Worm (Caenorhabditis elegans) whole organism, midembryonic: ENCODE results near the gene Y43F8C.3.
A peak's percentile ranks its signal among the peaks of the same experiment; 100 is the strongest.

Experiments
- T22C8.4 ChIP-seq: fragments of 200-800 bp; sonication (Bioruptor generic); IDR thresholded peaks from 2 replicates; pipeline ENCODE4 v1.3.6; 2022; ENCODE audit warnings: missing genetic modification characterization, missing compliant biosample characterization
- cog-1 ChIP-seq: sonication (generic microtip); optimal IDR thresholded peaks from 2 replicates; lab custom pipeline; 2016; ENCODE audit warnings: missing genetic modification characterization, missing compliant biosample characterization
- flt-1 ChIP-seq: fragments of 200-800 bp; sonication (Bioruptor generic); IDR thresholded peaks from 2 replicates; pipeline ENCODE4 v1.3.6; 2022; ENCODE audit warnings: missing genetic modification characterization, missing compliant biosample characterization
- klf-2 ChIP-seq: fragments of 200-800 bp; sonication (Bioruptor generic); conservative IDR thresholded peaks from 2 replicates; pipeline ENCODE4 v1.3.6; 2022; ENCODE audit warnings: missing genetic modification reagents, missing genetic modification characterization, missing compliant biosample characterization
- med-1 ChIP-seq: sonication (generic microtip); optimal IDR thresholded peaks from 2 replicates; lab custom pipeline; 2017; ENCODE audit warnings: missing genetic modification characterization, mild to moderate bottlenecking, missing compliant biosample characterization, antibody characterized with exemption, missing genetic modification reagents; ENCODE audit not compliant: insufficient read depth
- ref-1 ChIP-seq: fragments of 200-800 bp; sonication (Bioruptor generic); conservative IDR thresholded peaks from 2 replicates; pipeline ENCODE4 v1.3.6; 2022; ENCODE audit warnings: missing genetic modification reagents, missing genetic modification characterization, missing compliant biosample characterization
- tab-1 ChIP-seq: fragments of 200-800 bp; sonication (Bioruptor generic); IDR thresholded peaks from 2 replicates; pipeline ENCODE4 v1.3.6; 2022; ENCODE audit warnings: missing genetic modification characterization, missing compliant biosample characterization
- ztf-23 ChIP-seq: fragments of 200-800 bp; sonication (Bioruptor generic); IDR thresholded peaks from 2 replicates; pipeline ENCODE4 v1.3.6; 2022; ENCODE audit warnings: missing genetic modification reagents, missing genetic modification characterization, missing compliant biosample characterization
- ztf-29 ChIP-seq: fragments of 200-800 bp; sonication (Bioruptor generic); IDR thresholded peaks from 2 replicates; pipeline ENCODE4 v1.3.6; 2022; ENCODE audit warnings: missing genetic modification reagents, missing genetic modification characterization, missing compliant biosample characterization

Y43F8C.3 gene

ce11 chrV:19643015-19643414 is 20.6 kb upstream of the Y43F8C.3 start:
- TF ChIP-seq flt-1 (GFP tag; lab: Robert Waterston, UW) (peak; percentile 99), ztf-29 (GFP tag; lab: Robert Waterston, UW) (peak; percentile 98), cog-1 (tag; lab: Kevin White, UChicago) (peak; percentile 100), tab-1 (GFP tag; lab: Robert Waterston, UW) (peak; percentile 99), ref-1 (GFP tag; lab: Robert Waterston, UW) (peak; percentile 99), klf-2 (GFP tag; lab: Robert Waterston, UW) (peak; percentile 97), med-1 (GFP tag; lab: Kevin White, UChicago) (peak; percentile 94), T22C8.4 (GFP tag; lab: Robert Waterston, UW) (peak; percentile 97), ztf-23 (GFP tag; lab: Robert Waterston, UW) (peak; percentile 98)

ce11 chrV:19640808-19641207 is 18.4 kb upstream of the Y43F8C.3 start, which contains the start of gene Y43F8C.6:
TSS of gene Y43F8C.6 (minus strand) at chrV:19640908.
- TF ChIP-seq ztf-29 (GFP tag; lab: Robert Waterston, UW): no peak
- TF ChIP-seq flt-1 (GFP tag; lab: Robert Waterston, UW): no peak
- TF ChIP-seq cog-1 (tag; lab: Kevin White, UChicago): no peak
- TF ChIP-seq ref-1 (GFP tag; lab: Robert Waterston, UW): no peak
- no peak for TF ChIP-seq tab-1 (GFP tag; lab: Robert Waterston, UW)
- TF ChIP-seq med-1 (GFP tag; lab: Kevin White, UChicago): no peak
- TF ChIP-seq klf-2 (GFP tag; lab: Robert Waterston, UW): no peak
- TF ChIP-seq T22C8.4 (GFP tag; lab: Robert Waterston, UW): no peak

ce11 chrV:19637890-19638289 is 15.5 kb upstream of the Y43F8C.3 start:
- TF ChIP-seq flt-1 (GFP tag; lab: Robert Waterston, UW) (no peak), ztf-23 (GFP tag; lab: Robert Waterston, UW) (no peak)

ce11 chrV:19636194-19636584 is 13.8 kb upstream of the Y43F8C.3 start:
- no peak for TF ChIP-seq ztf-23 (GFP tag; lab: Robert Waterston, UW)
- TF ChIP-seq med-1 (GFP tag; lab: Kevin White, UChicago): no peak
- no peak for TF ChIP-seq cog-1 (tag; lab: Kevin White, UChicago)
- TF ChIP-seq T22C8.4 (GFP tag; lab: Robert Waterston, UW): no peak
- TF ChIP-seq tab-1 (GFP tag; lab: Robert Waterston, UW): no peak
- TF ChIP-seq klf-2 (GFP tag; lab: Robert Waterston, UW): no peak
- no peak for TF ChIP-seq flt-1 (GFP tag; lab: Robert Waterston, UW)
- TF ChIP-seq ref-1 (GFP tag; lab: Robert Waterston, UW): no peak
- TF ChIP-seq ztf-29 (GFP tag; lab: Robert Waterston, UW): no peak

- TF ChIP-seq T22C8.4 (GFP tag; lab: Robert Waterston, UW): peak; percentile 98
Measured at ce11 chrV:19635525-19636193, 13.2 kb upstream of the Y43F8C.3 start.

ce11 chrV:19634197-19634596 is 11.8 kb upstream of the Y43F8C.3 start:
- TF ChIP-seq ztf-23 (GFP tag; lab: Robert Waterston, UW) (no peak), klf-2 (GFP tag; lab: Robert Waterston, UW) (no peak), tab-1 (GFP tag; lab: Robert Waterston, UW) (no peak), cog-1 (tag; lab: Kevin White, UChicago) (no peak), flt-1 (GFP tag; lab: Robert Waterston, UW) (no peak), med-1 (GFP tag; lab: Kevin White, UChicago) (no peak), T22C8.4 (GFP tag; lab: Robert Waterston, UW) (no peak), ztf-29 (GFP tag; lab: Robert Waterston, UW) (no peak), ref-1 (GFP tag; lab: Robert Waterston, UW) (no peak)

- TF ChIP-seq ztf-23 (GFP tag; lab: Robert Waterston, UW): no peak
- peak; percentile 91 for TF ChIP-seq T22C8.4 (GFP tag; lab: Robert Waterston, UW)
Measured at ce11 chrV:19632948-19633347, 10.5 kb upstream of the Y43F8C.3 start.

- no peak for TF ChIP-seq ztf-29 (GFP tag; lab: Robert Waterston, UW)
- no peak for TF ChIP-seq cog-1 (tag; lab: Kevin White, UChicago)
- no peak for TF ChIP-seq med-1 (GFP tag; lab: Kevin White, UChicago)
- TF ChIP-seq ztf-23 (GFP tag; lab: Robert Waterston, UW): no peak
- TF ChIP-seq ref-1 (GFP tag; lab: Robert Waterston, UW): no peak
- no peak for TF ChIP-seq flt-1 (GFP tag; lab: Robert Waterston, UW)
- TF ChIP-seq tab-1 (GFP tag; lab: Robert Waterston, UW): no peak
- TF ChIP-seq klf-2 (GFP tag; lab: Robert Waterston, UW): no peak
- TF ChIP-seq T22C8.4 (GFP tag; lab: Robert Waterston, UW): no peak
Measured at ce11 chrV:19632546-19632945, 10.1 kb upstream of the Y43F8C.3 start, which contains the start of gene Y43F8C.5. TSS of gene Y43F8C.5 (minus strand) at chrV:19632646.

- TF ChIP-seq ztf-29 (GFP tag; lab: Robert Waterston, UW) (no peak), med-1 (GFP tag; lab: Kevin White, UChicago) (no peak), klf-2 (GFP tag; lab: Robert Waterston, UW) (no peak), cog-1 (tag; lab: Kevin White, UChicago) (no peak), ref-1 (GFP tag; lab: Robert Waterston, UW) (no peak), T22C8.4 (GFP tag; lab: Robert Waterston, UW) (peak; percentile 93), ztf-23 (GFP tag; lab: Robert Waterston, UW) (no peak), flt-1 (GFP tag; lab: Robert Waterston, UW) (no peak)
Measured at ce11 chrV:19630569-19630968, 8.1 kb upstream of the Y43F8C.3 start.
